Fruit fly (Drosophila melanogaster) whole organism, embryonic: Measurements from ENCODE around the gene CG11700.
A peak's percentile ranks its signal among the peaks of the same experiment; 100 is the strongest.

Experiments
- CG12071 ChIP-seq: fragments of 200-800 bp; sonication (Bioruptor generic); optimal IDR thresholded peaks from 3 replicates; lab custom pipeline; 2018; ENCODE audit warnings: missing biosample characterization, mild to moderate bottlenecking, missing genetic modification characterization
- CG12104 ChIP-seq: fragments of 200-800 bp; sonication (Bioruptor generic); optimal IDR thresholded peaks from 3 replicates; lab custom pipeline; 2016; ENCODE audit warnings: missing biosample characterization, missing genetic modification characterization
- CG13123 ChIP-seq: fragments of 200-800 bp; sonication (Bioruptor generic); optimal IDR thresholded peaks from 2 replicates; lab custom pipeline; 2016; ENCODE audit warnings: missing biosample characterization, missing genetic modification characterization
- CG13424 ChIP-seq: fragments of 200-800 bp; sonication (Bioruptor generic); optimal IDR thresholded peaks from 2 replicates; lab custom pipeline; 2019; ENCODE audit warnings: missing biosample characterization, mild to moderate bottlenecking, missing genetic modification characterization, moderate library complexity
- CG13624 ChIP-seq: fragments of 200-800 bp; sonication (Bioruptor generic); optimal IDR thresholded peaks from 2 replicates; lab custom pipeline; 2016; ENCODE audit warnings: missing biosample characterization, missing genetic modification characterization
- CG15011 ChIP-seq: fragments of 200-800 bp; sonication (Bioruptor generic); optimal IDR thresholded peaks from 3 replicates; lab custom pipeline; 2018; ENCODE audit warnings: missing biosample characterization, mild to moderate bottlenecking, missing genetic modification characterization
- CG15479 ChIP-seq: fragments of 200-800 bp; sonication (Bioruptor generic); optimal IDR thresholded peaks from 3 replicates; lab custom pipeline; 2019; ENCODE audit warnings: missing biosample characterization, mild to moderate bottlenecking, missing genetic modification characterization, moderate library complexity
- CG16815 ChIP-seq: fragments of 200-800 bp; sonication (Bioruptor generic); optimal IDR thresholded peaks from 3 replicates; lab custom pipeline; 2017; ENCODE audit warnings: missing biosample characterization, mild to moderate bottlenecking, missing genetic modification characterization
- CG16863 ChIP-seq: fragments of 200-800 bp; sonication (Bioruptor generic); optimal IDR thresholded peaks from 3 replicates; lab custom pipeline; 2016; ENCODE audit warnings: missing biosample characterization, missing genetic modification characterization
- CG17612 ChIP-seq: fragments of 200-800 bp; sonication (Bioruptor generic); IDR thresholded peaks from 2 replicates; pipeline ENCODE4 v1.3.6; 2022; ENCODE audit warnings: missing biosample characterization, missing genetic modification characterization
- CG18476 ChIP-seq: fragments of 200-800 bp; sonication (Bioruptor generic); optimal IDR thresholded peaks from 2 replicates; lab custom pipeline; 2016; ENCODE audit warnings: missing biosample characterization, mild to moderate bottlenecking, missing genetic modification characterization
- CG30020 ChIP-seq: fragments of 200-800 bp; optimal IDR thresholded peaks from 2 replicates; lab custom pipeline; 2019; ENCODE audit warnings: missing biosample characterization, mild to moderate bottlenecking, missing genetic modification characterization, moderate library complexity
- CG3281 ChIP-seq: fragments of 200-800 bp; sonication (Bioruptor generic); optimal IDR thresholded peaks from 3 replicates; lab custom pipeline; 2017; ENCODE audit warnings: missing biosample characterization, mild to moderate bottlenecking, missing genetic modification characterization
- CG43689 ChIP-seq: fragments of 200-800 bp; sonication (Bioruptor generic); IDR thresholded peaks from 2 replicates; pipeline ENCODE4 v1.3.6; 2022; ENCODE audit warnings: missing biosample characterization, missing genetic modification characterization
- CG4617 ChIP-seq: fragments of 200-800 bp; sonication (Bioruptor generic); optimal IDR thresholded peaks from 3 replicates; lab custom pipeline; 2016; ENCODE audit warnings: missing biosample characterization, missing genetic modification characterization, borderline replicate concordance
- CG5180 ChIP-seq: fragments of 200-800 bp; sonication (Bioruptor generic); optimal IDR thresholded peaks from 3 replicates; lab custom pipeline; 2017; ENCODE audit warnings: missing biosample characterization, missing genetic modification characterization, mild to moderate bottlenecking, moderate library complexity, missing genetic modification reagents
- CG6254 ChIP-seq: fragments of 200-800 bp; sonication (Bioruptor generic); optimal IDR thresholded peaks from 3 replicates; lab custom pipeline; 2017; ENCODE audit warnings: mild to moderate bottlenecking, missing biosample characterization, missing genetic modification reagents, missing genetic modification characterization
- CG6689 ChIP-seq: fragments of 200-800 bp; sonication (Bioruptor generic); IDR thresholded peaks from 2 replicates; pipeline ENCODE4 v1.3.6; 2022; ENCODE audit warnings: missing biosample characterization, missing genetic modification characterization
- CG6854 ChIP-seq: fragments of 200-800 bp; sonication (Bioruptor generic); optimal IDR thresholded peaks from 3 replicates; lab custom pipeline; 2017; ENCODE audit warnings: missing biosample characterization, mild to moderate bottlenecking, missing genetic modification characterization
- CG7928 ChIP-seq: fragments of 200-800 bp; sonication (Bioruptor generic); optimal IDR thresholded peaks from 2 replicates; lab custom pipeline; 2017; ENCODE audit warnings: missing biosample characterization, mild to moderate bottlenecking, missing genetic modification characterization
- CG7987 ChIP-seq: fragments of 200-800 bp; sonication (Bioruptor generic); optimal IDR thresholded peaks from 2 replicates; lab custom pipeline; 2018; ENCODE audit warnings: missing biosample characterization, mild to moderate bottlenecking, missing genetic modification characterization, moderate library complexity
- CG8359 ChIP-seq: fragments of 200-800 bp; sonication (Bioruptor generic); optimal IDR thresholded peaks from 2 replicates; lab custom pipeline; 2017; ENCODE audit warnings: missing biosample characterization, mild to moderate bottlenecking, missing genetic modification characterization, borderline replicate concordance
- CG8478 ChIP-seq: fragments of >200 bp; optimal IDR thresholded peaks from 2 replicates; lab custom pipeline; 2018
- CG8924 ChIP-seq: fragments of 200-800 bp; optimal IDR thresholded peaks from 3 replicates; lab custom pipeline; 2019; ENCODE audit warnings: missing biosample characterization, mild to moderate bottlenecking, missing genetic modification characterization, moderate library complexity
- CG8944 ChIP-seq: fragments of 200-800 bp; sonication (Bioruptor generic); optimal IDR thresholded peaks from 3 replicates; lab custom pipeline; 2016; ENCODE audit warnings: missing biosample characterization, missing genetic modification characterization
- Deaf1 ChIP-seq: fragments of 200-800 bp; optimal IDR thresholded peaks from 3 replicates; lab custom pipeline; 2019; ENCODE audit warnings: missing biosample characterization, mild to moderate bottlenecking, missing genetic modification characterization, moderate library complexity
- Drgx ChIP-seq: fragments of 200-800 bp; sonication (Bioruptor generic); IDR thresholded peaks from 2 replicates; pipeline ENCODE4 v1.3.6; 2022; ENCODE audit warnings: missing biosample characterization, missing genetic modification characterization
- MTF-1 ChIP-seq: fragments of 200-800 bp; sonication (Bioruptor generic); optimal IDR thresholded peaks from 2 replicates; lab custom pipeline; 2018; ENCODE audit warnings: missing biosample characterization, mild to moderate bottlenecking, missing genetic modification characterization, borderline replicate concordance
- Meics ChIP-seq: fragments of 200-800 bp; sonication (Bioruptor generic); optimal IDR thresholded peaks from 2 replicates; lab custom pipeline; 2017; ENCODE audit warnings: missing biosample characterization, mild to moderate bottlenecking, missing genetic modification characterization
- Myb ChIP-seq: fragments of 200-800 bp; sonication (Bioruptor generic); optimal IDR thresholded peaks from 2 replicates; lab custom pipeline; 2016; ENCODE audit warnings: missing biosample characterization, missing genetic modification characterization
- Nf-YA ChIP-seq: fragments of 200-800 bp; sonication (Bioruptor generic); IDR thresholded peaks from 2 replicates; pipeline ENCODE4 v1.3.6; 2022; ENCODE audit warnings: missing biosample characterization, missing genetic modification characterization
- Poxn ChIP-seq: fragments of 200-800 bp; sonication (Bioruptor generic); IDR thresholded peaks from 2 replicates; pipeline ENCODE4 v1.3.6; 2022; ENCODE audit warnings: missing biosample characterization, missing genetic modification characterization
- Ptx1 ChIP-seq: fragments of 200-800 bp; sonication (Bioruptor generic); IDR thresholded peaks from 2 replicates; pipeline ENCODE4 v1.3.6; 2022; ENCODE audit warnings: missing biosample characterization, missing genetic modification characterization
- Trl ChIP-seq, 3 experiments: fragments of >200 bp in 2 of 3; fragments of 200-800 bp in 1 of 3; sonication (Bioruptor generic) in 1 of 3; optimal IDR thresholded peaks; 2 replicates in 1 of 3; 3 replicates in 2 of 3; lab custom pipeline; 2016 to 2017; ENCODE audit warnings: missing biosample characterization in 1 of 3, missing genetic modification characterization in 1 of 3
- aop ChIP-seq: fragments of 200-800 bp; sonication (Bioruptor generic); IDR thresholded peaks from 2 replicates; pipeline ENCODE4 v1.3.6; 2022; ENCODE audit warnings: missing biosample characterization, missing genetic modification characterization
- corto ChIP-seq: fragments of 200-800 bp; sonication (Bioruptor generic); optimal IDR thresholded peaks from 2 replicates; lab custom pipeline; 2016; ENCODE audit warnings: missing biosample characterization, mild to moderate bottlenecking, missing genetic modification characterization, moderate library complexity
- en ChIP-seq: fragments of 200-800 bp; sonication (Bioruptor generic); optimal IDR thresholded peaks from 2 replicates; lab custom pipeline; 2016; ENCODE audit warnings: missing biosample characterization, missing genetic modification characterization
- gsb ChIP-seq: fragments of 200-800 bp; sonication (Bioruptor generic); IDR thresholded peaks from 2 replicates; pipeline ENCODE4 v1.3.6; 2022; ENCODE audit warnings: missing biosample characterization, missing genetic modification characterization
- her ChIP-seq: fragments of 200-800 bp; sonication (Bioruptor generic); optimal IDR thresholded peaks from 2 replicates; lab custom pipeline; 2016; ENCODE audit warnings: missing biosample characterization, missing genetic modification characterization
- jumu ChIP-seq: fragments of 200-800 bp; sonication (Bioruptor generic); optimal IDR thresholded peaks from 3 replicates; lab custom pipeline; 2016; ENCODE audit warnings: missing biosample characterization, missing genetic modification characterization
- onecut ChIP-seq: fragments of 200-800 bp; sonication (Bioruptor generic); IDR thresholded peaks from 2 replicates; pipeline ENCODE4 v1.3.6; 2022; ENCODE audit warnings: missing biosample characterization, missing genetic modification characterization
- org-1 ChIP-seq: fragments of 200-800 bp; sonication (Bioruptor generic); optimal IDR thresholded peaks from 2 replicates; lab custom pipeline; 2017; ENCODE audit warnings: missing biosample characterization, missing genetic modification characterization
- row ChIP-seq: fragments of 200-800 bp; sonication (Bioruptor generic); IDR thresholded peaks from 3 replicates; pipeline ENCODE4 v1.3.6; 2022; ENCODE audit warnings: missing biosample characterization, missing genetic modification characterization
- scrt ChIP-seq: fragments of 200-800 bp; sonication (Bioruptor generic); optimal IDR thresholded peaks from 2 replicates; lab custom pipeline; 2018; ENCODE audit warnings: missing biosample characterization, mild to moderate bottlenecking, missing genetic modification characterization, moderate library complexity
- sd ChIP-seq: fragments of 200-800 bp; sonication (Bioruptor generic); optimal IDR thresholded peaks from 3 replicates; lab custom pipeline; 2018; ENCODE audit warnings: missing biosample characterization, mild to moderate bottlenecking, missing genetic modification characterization, moderate library complexity
- sens ChIP-seq: fragments of 200-800 bp; sonication (Bioruptor generic); peaks from one replicate; lab custom pipeline; 2016; ENCODE audit warnings: missing biosample characterization, missing genetic modification characterization
- slp2 ChIP-seq: fragments of 200-800 bp; sonication (Bioruptor generic); optimal IDR thresholded peaks from 2 replicates; lab custom pipeline; 2016; ENCODE audit warnings: missing biosample characterization, missing genetic modification characterization
- so ChIP-seq: fragments of 200-800 bp; sonication (Bioruptor generic); IDR thresholded peaks from 3 replicates; pipeline ENCODE4 v1.3.6; 2022; ENCODE audit warnings: missing biosample characterization, missing genetic modification characterization
- sug ChIP-seq: fragments of 200-800 bp; optimal IDR thresholded peaks from 2 replicates; lab custom pipeline; 2019; ENCODE audit warnings: missing biosample characterization, mild to moderate bottlenecking, missing genetic modification characterization, moderate library complexity
- tap ChIP-seq: fragments of 200-800 bp; optimal IDR thresholded peaks from 3 replicates; lab custom pipeline; 2019; ENCODE audit warnings: missing biosample characterization, mild to moderate bottlenecking, missing genetic modification characterization, moderate library complexity
- unc-4 ChIP-seq: fragments of 200-800 bp; sonication (Bioruptor generic); IDR thresholded peaks from 2 replicates; pipeline ENCODE4 v1.3.6; 2022; ENCODE audit warnings: missing biosample characterization, missing genetic modification characterization; ENCODE audit not compliant: partially characterized antibody
- unpg ChIP-seq: fragments of 200-800 bp; sonication (Bioruptor generic); optimal IDR thresholded peaks from 3 replicates; lab custom pipeline; 2018; ENCODE audit warnings: missing biosample characterization, mild to moderate bottlenecking, missing genetic modification characterization, moderate library complexity

The CG11700 gene

dm6 chrX:6308852-6309251 is 25.5 kb upstream of the CG11700 start, which contains the start of gene CG15894 (continued):
- TF ChIP-seq CG6254 (GFP tag; lab: Kevin White, UChicago) = no peak
- TF ChIP-seq Nf-YA (GFP tag; lab: Robert Waterston, UW) = no peak
- TF ChIP-seq CG8478 = no peak
- TF ChIP-seq so (GFP tag; lab: Robert Waterston, UW) = no peak
- no peak for TF ChIP-seq MTF-1 (GFP tag; lab: Kevin White, UChicago)
- TF ChIP-seq CG43689 = no peak
- TF ChIP-seq jumu (GFP tag; lab: Kevin White, UChicago) = no peak
- no peak for TF ChIP-seq aop (GFP tag; lab: Robert Waterston, UW)
- no peak for TF ChIP-seq unc-4
- TF ChIP-seq CG16815 (GFP tag; lab: Kevin White, UChicago) = no peak
- TF ChIP-seq row (GFP tag; lab: Robert Waterston, UW) = peak; percentile 64
- TF ChIP-seq CG3281 (GFP tag; lab: Kevin White, UChicago) = no peak
- no peak for TF ChIP-seq CG13123 (GFP tag; lab: Kevin White, UChicago)
- peak; percentile 6 for TF ChIP-seq CG12071
- no peak for TF ChIP-seq CG8359 (GFP tag; lab: Kevin White, UChicago)
- peak; percentile 68 for TF ChIP-seq sens (GFP tag; lab: Kevin White, UChicago)
- no peak for TF ChIP-seq sug (tag; lab: Kevin White, UChicago)
- no peak for TF ChIP-seq onecut
- TF ChIP-seq CG30020 (tag; lab: Kevin White, UChicago) = no peak
- no peak for TF ChIP-seq Trl (optimal IDR thresholded peaks at IDR 0.05; lab: Kevin White, UChicago)
- TF ChIP-seq Trl (GFP tag; optimal IDR thresholded peaks at IDR 0.05; lab: Kevin White, UChicago) = no peak
- TF ChIP-seq CG12104 (GFP tag; lab: Kevin White, UChicago) = no peak
- TF ChIP-seq CG15011 (GFP tag; lab: Kevin White, UChicago) = no peak
- no peak for TF ChIP-seq slp2 (GFP tag; lab: Kevin White, UChicago)
- TF ChIP-seq CG5180 (GFP tag; lab: Kevin White, UChicago) = peak; percentile 97
- no peak for TF ChIP-seq unpg (GFP tag; lab: Kevin White, UChicago)
- TF ChIP-seq CG8944 = no peak
- no peak for TF ChIP-seq CG7987 (GFP tag; lab: Kevin White, UChicago)
- TF ChIP-seq Deaf1 (tag; lab: Kevin White, UChicago) = peak; percentile 39
- TF ChIP-seq corto = no peak
- no peak for TF ChIP-seq CG16863 (GFP tag; lab: Kevin White, UChicago)
- TF ChIP-seq CG7928 (GFP tag; lab: Kevin White, UChicago) = no peak
- peak; percentile 6 for TF ChIP-seq Meics (GFP tag; lab: Kevin White, UChicago)
- no peak for TF ChIP-seq CG4617 (GFP tag; lab: Kevin White, UChicago)
- TF ChIP-seq CG13424 (tag; lab: Kevin White, UChicago) = no peak
- TF ChIP-seq CG17612 (GFP tag; lab: Robert Waterston, UW) = no peak
- no peak for TF ChIP-seq her (GFP tag; lab: Kevin White, UChicago)
- TF ChIP-seq CG6854 (GFP tag; lab: Kevin White, UChicago) = no peak
- TF ChIP-seq CG8924 (tag; lab: Kevin White, UChicago) = peak; percentile 3
- TF ChIP-seq Poxn = no peak
- TF ChIP-seq Drgx = peak; percentile 38; the same call in 1 of the 2 replicates
- no peak for TF ChIP-seq scrt (GFP tag; lab: Kevin White, UChicago)
- TF ChIP-seq Myb = no peak
- no peak for TF ChIP-seq CG13624 (GFP tag; lab: Kevin White, UChicago)
- TF ChIP-seq CG15479 (GFP tag; lab: Kevin White, UChicago) = no peak
- TF ChIP-seq CG18476 (GFP tag; lab: Kevin White, UChicago) = no peak
- no peak for TF ChIP-seq en
- no peak for TF ChIP-seq sd (tag; lab: Kevin White, UChicago)
- TF ChIP-seq org-1 (GFP tag; lab: Kevin White, UChicago) = no peak
- no peak for TF ChIP-seq Ptx1 (GFP tag; lab: Robert Waterston, UW)
- no peak for TF ChIP-seq gsb (GFP tag; lab: Robert Waterston, UW)
- no peak for TF ChIP-seq CG6689 (GFP tag; lab: Robert Waterston, UW)
- no peak for TF ChIP-seq tap (tag; lab: Kevin White, UChicago)
